Worm (Caenorhabditis elegans): ENCODE measurements around the gene ZK1127.13.
A peak's percentile ranks its signal among the peaks of the same experiment; 100 is the strongest.

The ZK1127.13 gene

ce11 chrII:7072590-7073536 lies 19.8 kb downstream of the ZK1127.13 start:
- peak; percentile 61 for TF ChIP-seq F13H6.1 (tag; optimal IDR thresholded peaks at IDR 0.05)
- TF ChIP-seq unc-86 (tag; optimal IDR thresholded peaks at IDR 0.05), result peak; percentile 5
- TF ChIP-seq nhr-232 (tag; optimal IDR thresholded peaks at IDR 0.05), result no peak
- TF ChIP-seq madf-2 (tag; optimal IDR thresholded peaks at IDR 0.05), result no peak
- TF ChIP-seq ceh-48 (tag; optimal IDR thresholded peaks at IDR 0.05), result no peak
- no peak for TF ChIP-seq pha-4 (tag; optimal IDR thresholded peaks at IDR 0.05)
- TF ChIP-seq ceh-2 (tag; optimal IDR thresholded peaks at IDR 0.05), result peak; percentile 84
- no peak for TF ChIP-seq lim-6 (tag; optimal IDR thresholded peaks at IDR 0.05)
- peak; percentile 7 for TF ChIP-seq fkh-6 (tag; optimal IDR thresholded peaks at IDR 0.05)
- TF ChIP-seq pax-1 (tag; optimal IDR thresholded peaks at IDR 0.05), result no peak
- TF ChIP-seq unc-3 (GFP tag; conservative IDR thresholded peaks at IDR 0.05), result no peak
- no peak for TF ChIP-seq unc-3 (tag; optimal IDR thresholded peaks at IDR 0.05)
- TF ChIP-seq pros-1 (tag; optimal IDR thresholded peaks at IDR 0.05), result no peak
- TF ChIP-seq ceh-18 (tag; optimal IDR thresholded peaks at IDR 0.05), result peak; percentile 51
- TF ChIP-seq ttx-3 (tag; optimal IDR thresholded peaks at IDR 0.05), result no peak
- no peak for TF ChIP-seq C38D4.7 (GFP tag; optimal IDR thresholded peaks at IDR 0.05)
- no peak for TF ChIP-seq pag-3 (tag; optimal IDR thresholded peaks at IDR 0.05; ENCODE audit: borderline replicate concordance)
- no peak for TF ChIP-seq mec-3 (tag; optimal IDR thresholded peaks at IDR 0.05; ENCODE audit: borderline replicate concordance)
- no peak for TF ChIP-seq ama-1 (optimal IDR thresholded peaks at IDR 0.05)
- no peak for TF ChIP-seq Y22D7AL.16 (tag; optimal IDR thresholded peaks at IDR 0.05)
- no peak for TF ChIP-seq K02D7.2 (tag; optimal IDR thresholded peaks at IDR 0.05)
- peak; percentile 87 for TF ChIP-seq C08G9.2 (tag; optimal IDR thresholded peaks at IDR 0.05)
- no peak for TF ChIP-seq sox-4 (tag; optimal IDR thresholded peaks at IDR 0.05)
- peak; percentile 17 for TF ChIP-seq hlh-15 (tag; optimal IDR thresholded peaks at IDR 0.05)
- TF ChIP-seq hlh-6 (tag; optimal IDR thresholded peaks at IDR 0.05), result no peak
- TF ChIP-seq ceh-34 (tag; optimal IDR thresholded peaks at IDR 0.05), result no peak
- TF ChIP-seq unc-55 (GFP tag; optimal IDR thresholded peaks at IDR 0.05), result no peak
- TF ChIP-seq nfya-1 (tag; optimal IDR thresholded peaks at IDR 0.05), result peak; percentile 39
- TF ChIP-seq sox-2 (GFP tag; IDR thresholded peaks at IDR 0.05), result no peak
- TF ChIP-seq odd-2 (tag; optimal IDR thresholded peaks at IDR 0.05), result no peak
- peak; percentile 68 for TF ChIP-seq ref-2 (tag; optimal IDR thresholded peaks at IDR 0.05)
- TF ChIP-seq nhr-11 (tag; optimal IDR thresholded peaks at IDR 0.05), result no peak
- no peak for TF ChIP-seq hlh-30 (tag; optimal IDR thresholded peaks at IDR 0.05; ENCODE audit: insufficient read depth)
- no peak for TF ChIP-seq ceh-30 (tag; optimal IDR thresholded peaks at IDR 0.05)
- TF ChIP-seq ceh-31 (tag; optimal IDR thresholded peaks at IDR 0.05), result peak; percentile 97
- TF ChIP-seq ceh-14 (tag; optimal IDR thresholded peaks at IDR 0.05), result peak; percentile 65
- no peak for TF ChIP-seq che-1 (tag; optimal IDR thresholded peaks at IDR 0.05)
- TF ChIP-seq sdc-2 (tag; optimal IDR thresholded peaks at IDR 0.05), result no peak
- TF ChIP-seq hlh-8 (tag; optimal IDR thresholded peaks at IDR 0.05), result peak; percentile 59
- peak; percentile 81 for TF ChIP-seq tbx-7 (tag; optimal IDR thresholded peaks at IDR 0.05)
- peak; percentile 82 for TF ChIP-seq elt-2 (tag; optimal IDR thresholded peaks at IDR 0.05)
- TF ChIP-seq fkh-10 (GFP tag; optimal IDR thresholded peaks at IDR 0.05), result no peak
- no peak for TF ChIP-seq ceh-45 (GFP tag; IDR thresholded peaks at IDR 0.05)
- no peak for TF ChIP-seq K09A11.1 (tag; optimal IDR thresholded peaks at IDR 0.05; ENCODE audit: insufficient read depth)
- no peak for TF ChIP-seq ceh-9 (tag; optimal IDR thresholded peaks at IDR 0.05)
- TF ChIP-seq hlh-13 (GFP tag; optimal IDR thresholded peaks at IDR 0.05), result no peak
- TF ChIP-seq fax-1 (tag; optimal IDR thresholded peaks at IDR 0.05), result peak; percentile 83
- peak; percentile 59 for TF ChIP-seq ztf-16 (tag; optimal IDR thresholded peaks at IDR 0.05)
- TF ChIP-seq ceh-24 (tag; optimal IDR thresholded peaks at IDR 0.05), result no peak
- peak; percentile 93 for TF ChIP-seq unc-42 (tag; optimal IDR thresholded peaks at IDR 0.05)
- peak; percentile 69 for TF ChIP-seq ahr-1 (tag; optimal IDR thresholded peaks at IDR 0.05)
- no peak for TF ChIP-seq ceh-22 (tag; optimal IDR thresholded peaks at IDR 0.05)
